Fruit fly (Drosophila melanogaster): Measurements from ENCODE around the gene CG34135.

The CG34135 gene

DNA sequence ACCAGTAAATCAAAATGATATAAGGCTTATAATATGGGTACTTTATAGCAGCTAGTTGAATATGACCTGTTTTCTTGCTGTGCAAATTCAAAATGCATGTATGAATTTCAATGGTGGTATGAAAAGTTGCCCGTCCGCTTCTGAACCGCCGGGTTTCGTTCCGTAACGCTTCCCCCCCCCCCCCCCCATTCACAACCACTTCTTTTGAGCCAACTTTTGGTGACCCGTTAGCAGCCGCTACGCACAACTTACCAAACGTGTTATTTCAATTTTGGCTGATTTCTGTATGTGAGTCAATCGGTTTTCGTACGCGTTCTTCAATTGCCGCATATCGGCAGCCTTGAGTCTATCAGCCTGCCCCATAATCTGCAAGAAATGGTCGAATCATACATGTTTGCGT is 25.7 kb upstream of the CG34135 start:
- TF ChIP-seq CrebA (GFP tag; optimal IDR thresholded peaks at IDR 0.05; ENCODE audit: borderline replicate concordance) (no peak), foxo (GFP tag; optimal IDR thresholded peaks at IDR 0.05) (peak in 1 of 2 experiments; percentile 0)

DNA sequence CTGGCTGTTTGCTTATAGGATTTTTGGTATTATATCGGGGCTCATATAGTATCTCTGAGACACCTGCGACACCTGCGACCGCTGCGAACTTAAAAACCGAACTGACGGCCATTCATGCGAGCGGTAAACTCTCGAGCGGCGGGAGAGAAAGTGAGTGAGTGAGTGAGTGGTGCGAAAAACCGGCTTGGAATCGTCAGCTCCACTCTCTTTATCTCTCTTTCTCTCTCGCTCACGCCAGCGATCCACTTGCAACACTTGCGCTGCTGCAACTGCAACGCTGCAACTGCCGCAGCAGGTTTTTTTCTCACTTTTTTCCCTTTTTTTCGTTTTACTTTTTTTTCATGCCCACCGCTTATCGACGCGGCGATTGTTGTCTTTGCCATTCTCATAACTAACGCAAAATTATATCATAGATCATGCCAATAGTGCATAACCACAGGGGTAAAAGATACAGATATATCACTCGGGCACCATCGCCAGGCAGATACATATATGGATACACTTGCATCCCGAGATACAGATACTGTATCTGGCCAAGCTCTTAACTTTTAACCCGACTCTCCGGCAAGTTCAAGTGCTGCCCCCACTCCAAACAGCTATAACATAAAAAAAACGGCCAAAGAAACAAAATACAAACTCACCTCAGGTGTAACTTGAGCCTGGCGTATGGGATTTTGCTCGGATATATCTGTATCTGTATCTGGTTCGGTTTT is 24.6 kb upstream of the CG34135 start:
- TF ChIP-seq HLH106 (tag; optimal IDR thresholded peaks at IDR 0.05), result no peak
- no peak for TF ChIP-seq pan (optimal IDR thresholded peaks at IDR 0.05)
- no peak for TF ChIP-seq CG9705 (GFP tag; optimal IDR thresholded peaks at IDR 0.05)
- no peak for TF ChIP-seq rgr (GFP tag; optimal IDR thresholded peaks at IDR 0.05)
- no peak for TF ChIP-seq N (GFP tag; optimal IDR thresholded peaks at IDR 0.05)
- peak in 1 of 2 experiments; percentile 64 for TF ChIP-seq dl (GFP tag; optimal IDR thresholded peaks at IDR 0.05; ENCODE audit: insufficient read depth in 1 of 2, partially characterized antibody in 2 of 2)
- TF ChIP-seq GATAd (GFP tag; optimal IDR thresholded peaks at IDR 0.05), result no peak
- TF ChIP-seq psq (GFP tag; optimal IDR thresholded peaks at IDR 0.05), result no peak
- no peak for TF ChIP-seq OdsH (GFP tag; optimal IDR thresholded peaks at IDR 0.05)
- no peak for TF ChIP-seq woc (GFP tag; optimal IDR thresholded peaks at IDR 0.05)
- no peak for TF ChIP-seq jim (GFP tag; optimal IDR thresholded peaks at IDR 0.05)
- no peak for TF ChIP-seq Abd-B (GFP tag; optimal IDR thresholded peaks at IDR 0.05)
- no peak for TF ChIP-seq Hr78 (GFP tag; optimal IDR thresholded peaks at IDR 0.05)
- no peak for TF ChIP-seq Jra (GFP tag; optimal IDR thresholded peaks at IDR 0.05)
- peak; percentile 70 for TF ChIP-seq Vsx2 (GFP tag; optimal IDR thresholded peaks at IDR 0.05; ENCODE audit: partially characterized antibody)
- TF ChIP-seq sage (GFP tag; optimal IDR thresholded peaks at IDR 0.05), result no peak
- no peak for TF ChIP-seq Hr83 (GFP tag; optimal IDR thresholded peaks at IDR 0.05; ENCODE audit: poor library complexity, severe bottlenecking)
- no peak for TF ChIP-seq Hnf4 (GFP tag; optimal IDR thresholded peaks at IDR 0.05)
- TF ChIP-seq CrebA (GFP tag; optimal IDR thresholded peaks at IDR 0.05; ENCODE audit: borderline replicate concordance), result no peak
- TF ChIP-seq lola (GFP tag; optimal IDR thresholded peaks at IDR 0.05), result no peak
- no peak for TF ChIP-seq usp (GFP tag; optimal IDR thresholded peaks at IDR 0.05)
- TF ChIP-seq brk (GFP tag; optimal IDR thresholded peaks at IDR 0.05), result no peak
- TF ChIP-seq br (GFP tag; optimal IDR thresholded peaks at IDR 0.05), result no peak
- TF ChIP-seq Dif (GFP tag; optimal IDR thresholded peaks at IDR 0.05; ENCODE audit: partially characterized antibody), result peak; percentile 78
- TF ChIP-seq Mio (GFP tag; optimal IDR thresholded peaks at IDR 0.05), result no peak
- no peak for TF ChIP-seq dmrt93B (GFP tag; optimal IDR thresholded peaks at IDR 0.05)
- TF ChIP-seq ey (GFP tag; optimal IDR thresholded peaks at IDR 0.05), result no peak
- peak; percentile 20 for TF ChIP-seq Sp1 (GFP tag; optimal IDR thresholded peaks at IDR 0.05)

DNA sequence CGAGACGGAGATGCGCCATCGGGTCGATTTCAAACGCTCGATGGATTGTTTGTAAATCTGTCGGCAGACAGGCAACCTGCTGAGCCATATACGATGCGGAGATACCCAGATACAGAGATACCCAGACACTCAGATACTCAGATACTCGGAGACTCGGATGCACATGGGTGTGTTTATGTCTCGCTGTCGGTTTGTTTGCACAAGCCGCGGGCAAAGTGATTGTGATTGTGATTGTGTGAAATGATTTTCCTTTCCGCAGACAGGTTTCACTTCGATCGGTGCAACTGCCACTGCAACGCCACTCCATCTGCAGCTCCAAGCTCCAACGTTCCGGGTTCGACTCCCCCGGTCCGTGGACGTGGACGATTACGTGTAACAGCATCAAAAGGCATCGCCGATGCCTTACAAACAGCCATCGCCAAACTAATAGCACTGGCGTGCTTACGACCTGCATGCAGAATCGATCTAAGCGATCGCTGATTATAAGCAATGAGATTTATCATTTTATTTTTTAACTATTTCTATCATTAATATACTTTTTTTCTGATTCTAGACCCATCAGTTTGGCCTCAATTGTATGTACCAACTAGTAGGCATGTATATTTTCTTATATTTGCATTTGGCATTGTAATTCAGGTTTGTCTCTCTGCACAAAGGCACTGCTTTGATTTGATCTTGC is 20.9 kb upstream of the CG34135 start:
- peak; percentile 31 for TF ChIP-seq ey (GFP tag; optimal IDR thresholded peaks at IDR 0.05)
- no peak for TF ChIP-seq dl (GFP tag; optimal IDR thresholded peaks at IDR 0.05; ENCODE audit: insufficient read depth in 1 of 2, partially characterized antibody in 2 of 2)
- no peak for TF ChIP-seq usp (GFP tag; optimal IDR thresholded peaks at IDR 0.05)
- no peak for TF ChIP-seq woc (GFP tag; optimal IDR thresholded peaks at IDR 0.05)
- peak; percentile 5 for TF ChIP-seq rgr (GFP tag; optimal IDR thresholded peaks at IDR 0.05)
- TF ChIP-seq Myc (optimal IDR thresholded peaks at IDR 0.05), result no peak
- TF ChIP-seq Mio (GFP tag; optimal IDR thresholded peaks at IDR 0.05), result no peak
- TF ChIP-seq fru (GFP tag; optimal IDR thresholded peaks at IDR 0.05), result peak; percentile 15
- TF ChIP-seq foxo (GFP tag; optimal IDR thresholded peaks at IDR 0.05), result peak in 1 of 2 experiments; percentile 37
- TF ChIP-seq h (GFP tag; optimal IDR thresholded peaks at IDR 0.05), result peak; percentile 42
- no peak for TF ChIP-seq GATAd (GFP tag; optimal IDR thresholded peaks at IDR 0.05)
- TF ChIP-seq HLH106 (tag; optimal IDR thresholded peaks at IDR 0.05), result peak; percentile 24
- no peak for TF ChIP-seq Dfd (GFP tag; optimal IDR thresholded peaks at IDR 0.05)
- no peak for TF ChIP-seq dsf (GFP tag; optimal IDR thresholded peaks at IDR 0.05; ENCODE audit: borderline replicate concordance)
- no peak for TF ChIP-seq dmrt93B (GFP tag; optimal IDR thresholded peaks at IDR 0.05)
- TF ChIP-seq sage (GFP tag; optimal IDR thresholded peaks at IDR 0.05), result no peak
